Worm (Caenorhabditis elegans) whole organism, young adult: ENCODE measurements around the gene nck-1.
A peak's percentile ranks its signal among the peaks of the same experiment; 100 is the strongest.

Experiments
- B0261.1 ChIP-seq: sonication (generic microtip); optimal IDR thresholded peaks from 2 replicates; lab custom pipeline; 2016; ENCODE audit warnings: mild to moderate bottlenecking, missing genetic modification characterization, moderate library complexity, missing compliant biosample characterization
- F22D6.2 ChIP-seq: sonication (generic microtip); optimal IDR thresholded peaks from 2 replicates; lab custom pipeline; 2016; ENCODE audit warnings: mild to moderate bottlenecking, missing genetic modification characterization, missing compliant biosample characterization
- F33H1.4 ChIP-seq: fragments of 200-800 bp; sonication (Bioruptor generic); IDR thresholded peaks from 2 replicates; pipeline ENCODE4 v1.3.6; 2022; ENCODE audit warnings: missing genetic modification reagents, missing genetic modification characterization, missing compliant biosample characterization
- F39B2.1 ChIP-seq: fragments of 200-800 bp; sonication (Bioruptor generic); IDR thresholded peaks from 2 replicates; pipeline ENCODE4 v1.3.6; 2022; ENCODE audit warnings: missing genetic modification reagents, missing genetic modification characterization, missing compliant biosample characterization
- F55B11.4 ChIP-seq: sonication (generic microtip); optimal IDR thresholded peaks from 2 replicates; lab custom pipeline; 2016; ENCODE audit warnings: missing compliant biosample characterization, missing genetic modification characterization, borderline replicate concordance; ENCODE audit not compliant: insufficient read depth
- F57A8.1 ChIP-seq: fragments of 200-800 bp; sonication (Bioruptor generic); optimal IDR thresholded peaks from 2 replicates; lab custom pipeline; 2018; ENCODE audit warnings: mild to moderate bottlenecking, missing genetic modification characterization, moderate library complexity, missing compliant biosample characterization
- F57C9.4 ChIP-seq: sonication (generic microtip); optimal IDR thresholded peaks from 2 replicates; lab custom pipeline; 2017; ENCODE audit warnings: mild to moderate bottlenecking, missing genetic modification characterization, missing compliant biosample characterization
- K11D2.4 ChIP-seq: fragments of 200-800 bp; sonication (Bioruptor generic); IDR thresholded peaks from 2 replicates; pipeline ENCODE4 v1.3.6; 2022; ENCODE audit warnings: missing genetic modification reagents, missing genetic modification characterization, missing compliant biosample characterization
- ama-1 ChIP-seq, 3 experiments: fragments of 150-350 bp in 1 of 3; sonication (generic microtip) in 2 of 3; optimal IDR thresholded peaks; 2 replicates each; lab custom pipeline; 2014 to 2018; ENCODE audit warnings: missing biosample characterization in 2 of 3, missing genetic modification characterization in 2 of 3, missing genetic modification reagents in 2 of 3
- atf-7 ChIP-seq: sonication (generic microtip); optimal IDR thresholded peaks from 2 replicates; lab custom pipeline; 2017; ENCODE audit warnings: mild to moderate bottlenecking, missing genetic modification characterization, missing compliant biosample characterization
- bed-1 ChIP-seq: fragments of 200-800 bp; sonication (Bioruptor generic); IDR thresholded peaks from 2 replicates; pipeline ENCODE4 v1.3.6; 2022; ENCODE audit warnings: missing genetic modification reagents, missing genetic modification characterization, missing compliant biosample characterization
- cebp-1 ChIP-seq, 2 experiments: fragments of 200-800 bp in 1 of 2; sonication (Bioruptor generic) in 1 of 2; sonication (generic microtip) in 1 of 2; IDR thresholded peaks in 1 of 2; optimal IDR thresholded peaks in 1 of 2; 2 replicates each; pipeline versions ENCODE4 v1.3.6 to Lab custom; 2017 to 2022; ENCODE audit warnings: missing compliant biosample characterization in 2 of 2, missing genetic modification characterization in 2 of 2, mild to moderate bottlenecking in 1 of 2, missing genetic modification reagents in 1 of 2, moderate library complexity in 1 of 2
- ceh-79 ChIP-seq: sonication (generic microtip); optimal IDR thresholded peaks from 2 replicates; lab custom pipeline; 2017; ENCODE audit warnings: mild to moderate bottlenecking, missing genetic modification characterization, missing compliant biosample characterization
- chd-7 ChIP-seq: sonication (generic microtip); optimal IDR thresholded peaks from 2 replicates; lab custom pipeline; 2016; ENCODE audit warnings: mild to moderate bottlenecking, missing genetic modification characterization, moderate library complexity, missing compliant biosample characterization
- die-1 ChIP-seq: sonication (generic microtip); optimal IDR thresholded peaks from 2 replicates; lab custom pipeline; 2016; ENCODE audit warnings: missing genotype, mild to moderate bottlenecking, missing genetic modification characterization, missing compliant biosample characterization
- dox-1 ChIP-seq: fragments of 200-800 bp; sonication (Bioruptor generic); IDR thresholded peaks from 2 replicates; pipeline ENCODE4 v1.3.6; 2022; ENCODE audit warnings: missing genetic modification reagents, missing genetic modification characterization, missing compliant biosample characterization
- ekl-4 ChIP-seq: fragments of 200-800 bp; sonication (Bioruptor generic); IDR thresholded peaks from 2 replicates; pipeline ENCODE4 v1.3.6; 2022; ENCODE audit warnings: missing genetic modification reagents, missing genetic modification characterization, missing compliant biosample characterization
- him-1 ChIP-seq: sonication (generic microtip); optimal IDR thresholded peaks from 2 replicates; lab custom pipeline; 2016; ENCODE audit warnings: missing genotype, missing genetic modification reagents, missing genetic modification characterization, missing compliant biosample characterization
- hlh-26 ChIP-seq: fragments of 200-800 bp; sonication (Bioruptor generic); conservative IDR thresholded peaks from 2 replicates; pipeline ENCODE4 v1.3.6; 2022; ENCODE audit warnings: missing genetic modification reagents, missing genetic modification characterization, missing compliant biosample characterization
- hmg-1.2 ChIP-seq: fragments of 200-800 bp; sonication (Bioruptor generic); IDR thresholded peaks from 2 replicates; pipeline ENCODE4 v1.3.6; 2022; ENCODE audit warnings: missing genetic modification reagents, missing genetic modification characterization, missing compliant biosample characterization
- let-526 ChIP-seq: fragments of 200-800 bp; sonication (Bioruptor generic); IDR thresholded peaks from 2 replicates; pipeline ENCODE4 v1.3.6; 2022; ENCODE audit warnings: missing genetic modification reagents, missing genetic modification characterization, missing compliant biosample characterization
- let-607 ChIP-seq, 2 experiments: fragments of 200-800 bp in 1 of 2; sonication (Bioruptor generic) in 1 of 2; sonication (generic microtip) in 1 of 2; optimal IDR thresholded peaks; 2 replicates each; lab custom pipeline; 2016 to 2018; ENCODE audit warnings: mild to moderate bottlenecking in 2 of 2, missing compliant biosample characterization in 2 of 2, missing genetic modification characterization in 2 of 2, moderate library complexity in 2 of 2, missing genotype in 1 of 2
- lin-26 ChIP-seq: fragments of 200-800 bp; sonication (Bioruptor generic); IDR thresholded peaks from 2 replicates; pipeline ENCODE4 v1.3.6; 2022; ENCODE audit warnings: missing genetic modification reagents, missing genetic modification characterization, missing compliant biosample characterization
- lin-35 ChIP-seq, 3 experiments: fragments of 150-350 bp in 2 of 3; sonication (generic microtip) in 1 of 3; optimal IDR thresholded peaks; 2 replicates each; lab custom pipeline; 2014 to 2018; ENCODE audit warnings: missing biosample characterization in 3 of 3, missing genetic modification characterization in 3 of 3, missing genetic modification reagents in 3 of 3
- lin-40 ChIP-seq: sonication (generic microtip); optimal IDR thresholded peaks from 2 replicates; lab custom pipeline; 2016; ENCODE audit warnings: missing genetic modification characterization, mild to moderate bottlenecking, missing compliant biosample characterization, missing genotype, missing genetic modification reagents
- lsy-27 ChIP-seq: sonication (generic microtip); optimal IDR thresholded peaks from 2 replicates; lab custom pipeline; 2017; ENCODE audit warnings: missing genetic modification characterization, mild to moderate bottlenecking, missing compliant biosample characterization, antibody characterized with exemption, missing genotype, borderline replicate concordance; ENCODE audit not compliant: insufficient read depth
- madf-10 ChIP-seq: sonication (generic microtip); optimal IDR thresholded peaks from 2 replicates; lab custom pipeline; 2016; ENCODE audit warnings: mild to moderate bottlenecking, missing genetic modification characterization, missing compliant biosample characterization
- madf-3 ChIP-seq: fragments of 200-800 bp; sonication (Bioruptor generic); IDR thresholded peaks from 2 replicates; pipeline ENCODE4 v1.3.6; 2022; ENCODE audit warnings: missing genetic modification reagents, missing genetic modification characterization, missing compliant biosample characterization
- madf-6 ChIP-seq: fragments of 200-800 bp; sonication (Bioruptor generic); IDR thresholded peaks from 2 replicates; pipeline ENCODE4 v1.3.6; 2022; ENCODE audit warnings: missing genetic modification reagents, missing genetic modification characterization, missing compliant biosample characterization
- mel-28 ChIP-seq: sonication (generic microtip); optimal IDR thresholded peaks from 2 replicates; lab custom pipeline; 2016; ENCODE audit warnings: borderline replicate concordance, mild to moderate bottlenecking, missing genetic modification characterization, missing compliant biosample characterization
- nhr-179 ChIP-seq: sonication (generic microtip); optimal IDR thresholded peaks from 2 replicates; lab custom pipeline; 2016; ENCODE audit warnings: mild to moderate bottlenecking, missing genetic modification characterization, missing compliant biosample characterization
- nhr-80 ChIP-seq: sonication (generic microtip); optimal IDR thresholded peaks from 2 replicates; lab custom pipeline; 2016; ENCODE audit warnings: missing genetic modification characterization, missing compliant biosample characterization
- repo-1 ChIP-seq: sonication (generic microtip); optimal IDR thresholded peaks from 2 replicates; lab custom pipeline; 2017; ENCODE audit warnings: mild to moderate bottlenecking, missing genetic modification characterization, missing compliant biosample characterization
- sea-2 ChIP-seq: fragments of 200-800 bp; sonication (Bioruptor generic); IDR thresholded peaks from 2 replicates; pipeline ENCODE4 v1.3.6; 2022; ENCODE audit warnings: missing genetic modification characterization, missing compliant biosample characterization
- snpc-4 ChIP-seq, 5 experiments: fragments of 150-350 bp in 1 of 5; sonication (generic microtip) in 4 of 5; optimal IDR thresholded peaks; 2 replicates each; lab custom pipeline; 2014 to 2018; ENCODE audit warnings: missing genetic modification characterization in 5 of 5, missing biosample characterization in 3 of 5, antibody characterized with exemption in 2 of 5, mild to moderate bottlenecking in 2 of 5, missing compliant biosample characterization in 2 of 5, missing genotype in 2 of 5, moderate library complexity in 2 of 5, missing genetic modification reagents in 1 of 5
- somi-1 ChIP-seq: fragments of 200-800 bp; sonication (Bioruptor generic); optimal IDR thresholded peaks from 2 replicates; lab custom pipeline; 2018; ENCODE audit warnings: mild to moderate bottlenecking, missing genetic modification characterization, missing compliant biosample characterization
- unc-62 ChIP-seq: fragments of 150-350 bp; optimal IDR thresholded peaks from 2 replicates; lab custom pipeline; 2014; ENCODE audit warnings: missing biosample characterization, missing genetic modification reagents, missing genetic modification characterization
- xnd-1 ChIP-seq: sonication (generic microtip); optimal IDR thresholded peaks from 2 replicates; lab custom pipeline; 2016; ENCODE audit warnings: missing genotype, missing genetic modification reagents, missing genetic modification characterization, missing compliant biosample characterization
- ztf-22 ChIP-seq: fragments of 200-800 bp; sonication (Bioruptor generic); optimal IDR thresholded peaks from 2 replicates; lab custom pipeline; 2018; ENCODE audit warnings: mild to moderate bottlenecking, missing genetic modification characterization, moderate library complexity, missing compliant biosample characterization
- ztf-28 ChIP-seq: fragments of 200-800 bp; sonication (Bioruptor generic); IDR thresholded peaks from 2 replicates; pipeline ENCODE4 v1.3.6; 2022; ENCODE audit warnings: missing genetic modification reagents, missing genetic modification characterization, missing compliant biosample characterization

Gene nck-1

ce11 chrX:4144136-4144781 lies 9.0 kb downstream of the nck-1 start (continued):
- TF ChIP-seq K11D2.4 (GFP tag; lab: Robert Waterston, UW) (peak; percentile 23; the same call in 1 of the 2 replicates), F39B2.1 (GFP tag; lab: Robert Waterston, UW) (no peak)

ce11 chrX:4143260-4144018 lies 9.8 kb downstream of the nck-1 start:
- TF ChIP-seq atf-7 (tag; lab: Kevin White, UChicago) (no peak), cebp-1 (GFP tag; IDR thresholded peaks at IDR 0.05; lab: Robert Waterston, UW) (no peak), cebp-1 (tag; optimal IDR thresholded peaks at IDR 0.05; lab: Kevin White, UChicago) (peak; percentile 33), die-1 (tag; lab: Kevin White, UChicago) (no peak), sea-2 (GFP tag; lab: Robert Waterston, UW) (no peak), ama-1 (optimal IDR thresholded peaks at IDR 0.05; lab: Kevin White, UChicago) (no peak), ama-1 (GFP tag; optimal IDR thresholded peaks at IDR 0.05; lab: Kevin White, UChicago) (no peak), dox-1 (GFP tag; lab: Robert Waterston, UW) (0 out of 2 replicates have a peak, but pooled peaks have one; percentile 25), repo-1 (tag; lab: Kevin White, UChicago) (no peak), F33H1.4 (GFP tag; lab: Robert Waterston, UW) (no peak), him-1 (tag; lab: Kevin White, UChicago) (no peak), lin-40 (tag; lab: Kevin White, UChicago) (no peak), nhr-179 (tag; lab: Kevin White, UChicago) (no peak), B0261.1 (tag; lab: Kevin White, UChicago) (no peak), mel-28 (tag; lab: Kevin White, UChicago) (no peak), lsy-27 (tag; lab: Kevin White, UChicago) (no peak), snpc-4 (GFP tag; optimal IDR thresholded peaks at IDR 0.05; lab: Kevin White, UChicago) (no peak), snpc-4 (tag; optimal IDR thresholded peaks at IDR 0.05; lab: Kevin White, UChicago) (no peak), hmg-1.2 (GFP tag; lab: Robert Waterston, UW) (no peak), hlh-26 (no peak), F57C9.4 (tag; lab: Kevin White, UChicago) (no peak), ztf-22 (GFP tag; lab: Kevin White, UChicago) (no peak), lin-26 (GFP tag; lab: Robert Waterston, UW) (no peak; the same call in 1 of the 2 replicates), let-526 (GFP tag; lab: Robert Waterston, UW) (no peak), ztf-28 (GFP tag; lab: Robert Waterston, UW) (no peak), somi-1 (GFP tag; lab: Kevin White, UChicago) (peak; percentile 45)
- TF ChIP-seq, all 124 proteins: peak for 3

ce11 chrX:4142648-4143259 lies 10.5 kb downstream of the nck-1 start:
- no peak for TF ChIP-seq chd-7 (tag; lab: Kevin White, UChicago)
- TF ChIP-seq lin-35 (GFP tag; optimal IDR thresholded peaks at IDR 0.05; lab: Kevin White, UChicago) = peak in 1 of 3 experiments; percentile 22
- TF ChIP-seq F22D6.2 (tag; lab: Kevin White, UChicago) = no peak
- TF ChIP-seq madf-10 = no peak
- TF ChIP-seq let-607 (tag; optimal IDR thresholded peaks at IDR 0.05; lab: Kevin White, UChicago) = peak in 1 of 2 experiments; percentile 34
- TF ChIP-seq ztf-22 (GFP tag; lab: Kevin White, UChicago) = no peak
- no peak for TF ChIP-seq bed-1 (GFP tag; lab: Robert Waterston, UW)
- no peak for TF ChIP-seq madf-6 (GFP tag; lab: Robert Waterston, UW)
- no peak for TF ChIP-seq madf-3 (GFP tag; lab: Robert Waterston, UW)
- no peak for TF ChIP-seq F57A8.1 (GFP tag; lab: Kevin White, UChicago)
- TF ChIP-seq xnd-1 = no peak
- TF ChIP-seq die-1 (tag; lab: Kevin White, UChicago) = no peak
- TF ChIP-seq F55B11.4 (tag; lab: Kevin White, UChicago) = no peak
- no peak for TF ChIP-seq somi-1 (GFP tag; lab: Kevin White, UChicago)
- peak; percentile 48 for TF ChIP-seq nhr-80 (tag; lab: Kevin White, UChicago)
- TF ChIP-seq ekl-4 (GFP tag; lab: Robert Waterston, UW) = peak; percentile 62
- TF ChIP-seq ama-1 (optimal IDR thresholded peaks at IDR 0.05; lab: Kevin White, UChicago) = peak; percentile 19
- no peak for TF ChIP-seq ama-1 (GFP tag; optimal IDR thresholded peaks at IDR 0.05; lab: Kevin White, UChicago)
- TF ChIP-seq ceh-79 = no peak
- TF ChIP-seq unc-62 (GFP tag; lab: Kevin White, UChicago) = peak; percentile 13
